ENCODE assay signal across 1 fruit fly cellular context in genomic region chr2L:15908496-15909276, dm6.
A peak's percentile ranks its signal among the peaks of the same experiment; 100 is the strongest.
TF ChIP-seq lines count a peak whose summit lies in the region.

No protein-coding gene starts in this region.

TF ChIP-seq in whole organism, embryonic, 481 proteins besides CTCF, POLR2A, EP300 and RAD21 (continued from another document and continues in another):
- TF ChIP-seq ara (GFP tag; IDR thresholded peaks at IDR 0.05; lab: Robert Waterston, UW) (no peak; the same call in 1 of the 2 replicates), al (GFP tag; IDR thresholded peaks at IDR 0.05; lab: Robert Waterston, UW) (no peak), lab (GFP tag; optimal IDR thresholded peaks at IDR 0.05; lab: Kevin White, UChicago) (peak; percentile 56), twi (tag; optimal IDR thresholded peaks at IDR 0.05; lab: Kevin White, UChicago) (peak; percentile 26), prd (optimal IDR thresholded peaks at IDR 0.05; lab: Kevin White, UChicago) (no peak), prd (GFP tag; IDR thresholded peaks at IDR 0.05; lab: Robert Waterston, UW) (peak; percentile 19; the same call in 2 of the 3 replicates), Xrp1 (GFP tag; IDR thresholded peaks at IDR 0.05; lab: Robert Waterston, UW) (peak; percentile 27; the same call in 1 of the 2 replicates), CG4730 (GFP tag; IDR thresholded peaks at IDR 0.05; lab: Robert Waterston, UW) (no peak), CG17186 (GFP tag; optimal IDR thresholded peaks at IDR 0.05; lab: Kevin White, UChicago) (no peak), CG2120 (GFP tag; optimal IDR thresholded peaks at IDR 0.05; lab: Kevin White, UChicago) (no peak), CG7745 (tag; optimal IDR thresholded peaks at IDR 0.05; lab: Kevin White, UChicago) (no peak), Oaz (GFP tag; IDR thresholded peaks at IDR 0.05; lab: Robert Waterston, UW) (no peak), Taf1 (GFP tag; IDR thresholded peaks at IDR 0.05; lab: Robert Waterston, UW) (no peak), Deaf1 (tag; optimal IDR thresholded peaks at IDR 0.05; lab: Kevin White, UChicago) (peak; percentile 71), kay (GFP tag; optimal IDR thresholded peaks at IDR 0.05; lab: Kevin White, UChicago) (no peak), exex (tag; optimal IDR thresholded peaks at IDR 0.05; lab: Kevin White, UChicago) (peak; percentile 72), Sin3A (optimal IDR thresholded peaks at IDR 0.05; lab: Kevin White, UChicago) (no peak), lmd (GFP tag; IDR thresholded peaks at IDR 0.05; lab: Robert Waterston, UW) (no peak; the same call in 1 of the 2 replicates), CG14441 (GFP tag; IDR thresholded peaks at IDR 0.05; lab: Robert Waterston, UW) (no peak), CG4282 (GFP tag; optimal IDR thresholded peaks at IDR 0.05; lab: Kevin White, UChicago) (no peak), ems (GFP tag; optimal IDR thresholded peaks at IDR 0.05; lab: Kevin White, UChicago) (no peak), grn (GFP tag; optimal IDR thresholded peaks at IDR 0.05; lab: Kevin White, UChicago) (no peak), toy (GFP tag; IDR thresholded peaks at IDR 0.05; lab: Robert Waterston, UW) (no peak), lov (optimal IDR thresholded peaks at IDR 0.05; lab: Kevin White, UChicago) (no peak), lov (GFP tag; IDR thresholded peaks at IDR 0.05; lab: Robert Waterston, UW) (0 out of 3 replicates have a peak, but pooled peaks have one; percentile 68), bcd (GFP tag; optimal IDR thresholded peaks at IDR 0.05; lab: Kevin White, UChicago) (peak; percentile 10), Dp (GFP tag; optimal IDR thresholded peaks at IDR 0.05; lab: Kevin White, UChicago) (no peak), sima (GFP tag; optimal IDR thresholded peaks at IDR 0.05; lab: Kevin White, UChicago) (no peak), eve (GFP tag; optimal IDR thresholded peaks at IDR 0.05; lab: Kevin White, UChicago) (no peak), luna (GFP tag; optimal IDR thresholded peaks at IDR 0.05; lab: Kevin White, UChicago) (no peak), tup (GFP tag; optimal IDR thresholded peaks at IDR 0.05; lab: Kevin White, UChicago) (no peak), gt (GFP tag; IDR thresholded peaks at IDR 0.05; lab: Robert Waterston, UW) (no peak), maf-S (GFP tag; optimal IDR thresholded peaks at IDR 0.05; lab: Kevin White, UChicago) (no peak), ssp (GFP tag; IDR thresholded peaks at IDR 0.05; lab: Robert Waterston, UW) (no peak), croc (GFP tag; conservative IDR thresholded peaks at IDR 0.05; lab: Robert Waterston, UW) (no peak), CG31441 (GFP tag; IDR thresholded peaks at IDR 0.05; lab: Robert Waterston, UW) (peak; percentile 85), CG1603 (tag; optimal IDR thresholded peaks at IDR 0.05; lab: Kevin White, UChicago) (no peak), Ada2b (GFP tag; IDR thresholded peaks at IDR 0.05; lab: Robert Waterston, UW) (no peak), Asciz (GFP tag; optimal IDR thresholded peaks at IDR 0.05; lab: Kevin White, UChicago) (peak; percentile 65), Dip2 (GFP tag; IDR thresholded peaks at IDR 0.05; lab: Robert Waterston, UW) (no peak), dan (GFP tag; IDR thresholded peaks at IDR 0.05; lab: Robert Waterston, UW) (no peak), Blimp-1 (GFP tag; optimal IDR thresholded peaks at IDR 0.05; lab: Kevin White, UChicago) (peak; percentile 100), Chrac-16 (GFP tag; optimal IDR thresholded peaks at IDR 0.05; lab: Kevin White, UChicago) (no peak), NfI (GFP tag; optimal IDR thresholded peaks at IDR 0.05; lab: Kevin White, UChicago) (peak; percentile 46), wek (GFP tag; optimal IDR thresholded peaks at IDR 0.05; lab: Kevin White, UChicago) (no peak), CG4820 (GFP tag; optimal IDR thresholded peaks at IDR 0.05; lab: Kevin White, UChicago) (no peak), lola (GFP tag; optimal IDR thresholded peaks at IDR 0.05; lab: Kevin White, UChicago) (peak in 1 of 3 experiments; percentile 43), fd64A (GFP tag; optimal IDR thresholded peaks at IDR 0.05; lab: Kevin White, UChicago) (no peak), Awh (GFP tag; IDR thresholded peaks at IDR 0.05; lab: Robert Waterston, UW) (no peak), onecut (GFP tag; IDR thresholded peaks at IDR 0.05; lab: Robert Waterston, UW) (peak; percentile 42), CG12236 (GFP tag; optimal IDR thresholded peaks at IDR 0.05; lab: Kevin White, UChicago) (no peak), Sox102F (GFP tag; optimal IDR thresholded peaks at IDR 0.05; lab: Kevin White, UChicago) (peak; percentile 83), Sox100B (GFP tag; optimal IDR thresholded peaks at IDR 0.05; lab: Kevin White, UChicago) (peak; percentile 65), slp2 (GFP tag; optimal IDR thresholded peaks at IDR 0.05; lab: Kevin White, UChicago) (no peak), Hmr (GFP tag; optimal IDR thresholded peaks at IDR 0.05; lab: Kevin White, UChicago) (peak; percentile 40), dati (GFP tag; IDR thresholded peaks at IDR 0.05; lab: Robert Waterston, UW) (no peak), CG9797 (GFP tag; optimal IDR thresholded peaks at IDR 0.05; lab: Kevin White, UChicago) (no peak), CG10462 (GFP tag; optimal IDR thresholded peaks at IDR 0.05; lab: Kevin White, UChicago) (no peak), hth (optimal IDR thresholded peaks at IDR 0.05; lab: Kevin White, UChicago) (no peak), CG13624 (GFP tag; optimal IDR thresholded peaks at IDR 0.05; lab: Kevin White, UChicago) (no peak), CG9932 (GFP tag; IDR thresholded peaks at IDR 0.05; lab: Robert Waterston, UW) (no peak), stwl (tag; optimal IDR thresholded peaks at IDR 0.05; lab: Kevin White, UChicago) (no peak), trh (GFP tag; optimal IDR thresholded peaks at IDR 0.05; lab: Kevin White, UChicago) (no peak), chinmo (GFP tag; IDR thresholded peaks at IDR 0.05; lab: Robert Waterston, UW; ENCODE audit: partially characterized antibody) (peak; percentile 98), lilli (GFP tag; optimal IDR thresholded peaks at IDR 0.05; lab: Kevin White, UChicago) (no peak), Dip3 (GFP tag; optimal IDR thresholded peaks at IDR 0.05; lab: Kevin White, UChicago) (no peak), wor (GFP tag; IDR thresholded peaks at IDR 0.05; lab: Robert Waterston, UW) (0 out of 2 replicates have a peak, but pooled peaks have one; percentile 11), HLH4C (GFP tag; IDR thresholded peaks at IDR 0.05; lab: Robert Waterston, UW; ENCODE audit: partially characterized antibody) (peak; percentile 36; the same call in 2 of the 3 replicates), CG11723 (GFP tag; optimal IDR thresholded peaks at IDR 0.05; lab: Kevin White, UChicago) (no peak), CG3995 (GFP tag; optimal IDR thresholded peaks at IDR 0.05; lab: Kevin White, UChicago) (no peak), zen (tag; optimal IDR thresholded peaks at IDR 0.05; lab: Kevin White, UChicago) (no peak), cas (GFP tag; IDR thresholded peaks at IDR 0.05; lab: Robert Waterston, UW) (no peak), CkIIα-i1 (GFP tag; IDR thresholded peaks at IDR 0.05; lab: Robert Waterston, UW) (no peak), gem (tag; optimal IDR thresholded peaks at IDR 0.05; lab: Kevin White, UChicago) (peak; percentile 87), dmrt99B (tag; optimal IDR thresholded peaks at IDR 0.05; lab: Kevin White, UChicago) (peak; percentile 70), crol (GFP tag; IDR thresholded peaks at IDR 0.05; lab: Robert Waterston, UW) (peak; percentile 34; the same call in 1 of the 2 replicates), CG12299 (tag; optimal IDR thresholded peaks at IDR 0.05; lab: Kevin White, UChicago) (peak; percentile 49), salm (tag; optimal IDR thresholded peaks at IDR 0.05; lab: Kevin White, UChicago) (peak; percentile 55), CG10543 (GFP tag; optimal IDR thresholded peaks at IDR 0.05; lab: Kevin White, UChicago) (peak; percentile 91), E2f2 (GFP tag; IDR thresholded peaks at IDR 0.05; lab: Robert Waterston, UW) (no peak), Camta (GFP tag; optimal IDR thresholded peaks at IDR 0.05; lab: Kevin White, UChicago) (no peak), CG13296 (GFP tag; optimal IDR thresholded peaks at IDR 0.05; lab: Kevin White, UChicago) (peak; percentile 69), CG5245 (GFP tag; optimal IDR thresholded peaks at IDR 0.05; lab: Kevin White, UChicago) (no peak), CG42726 (GFP tag; IDR thresholded peaks at IDR 0.05; lab: Robert Waterston, UW; ENCODE audit: partially characterized antibody) (no peak), CG9817 (tag; optimal IDR thresholded peaks at IDR 0.05; lab: Kevin White, UChicago) (peak; percentile 34), CG1647 (GFP tag; optimal IDR thresholded peaks at IDR 0.05; lab: Kevin White, UChicago) (no peak), CG11695 (GFP tag; IDR thresholded peaks at IDR 0.05; lab: Robert Waterston, UW) (0 out of 3 replicates have a peak, but pooled peaks have one; percentile 26), CG33557 (GFP tag; optimal IDR thresholded peaks at IDR 0.05; lab: Kevin White, UChicago) (peak; percentile 68), CG16863 (GFP tag; optimal IDR thresholded peaks at IDR 0.05; lab: Kevin White, UChicago) (no peak), Abd-B (GFP tag; optimal IDR thresholded peaks at IDR 0.05; lab: Kevin White, UChicago) (peak; percentile 12), sug (tag; optimal IDR thresholded peaks at IDR 0.05; lab: Kevin White, UChicago) (peak; percentile 93), nerfin-1 (tag; optimal IDR thresholded peaks at IDR 0.05; lab: Kevin White, UChicago) (peak; percentile 5), CG13894 (tag; optimal IDR thresholded peaks at IDR 0.05; lab: Kevin White, UChicago) (peak; percentile 87), CG6654 (GFP tag; optimal IDR thresholded peaks at IDR 0.05; lab: Kevin White, UChicago) (peak; percentile 37), Fer2 (tag; optimal IDR thresholded peaks at IDR 0.05; lab: Kevin White, UChicago) (peak; percentile 11), Dfd (GFP tag; optimal IDR thresholded peaks at IDR 0.05; lab: Kevin White, UChicago) (no peak), zfh1 (GFP tag; IDR thresholded peaks at IDR 0.05; lab: Robert Waterston, UW) (no peak), sens-2 (GFP tag; IDR thresholded peaks at IDR 0.05; lab: Robert Waterston, UW) (peak; percentile 24; the same call in 1 of the 2 replicates), Kr (GFP tag; optimal IDR thresholded peaks at IDR 0.05; lab: Kevin White, UChicago) (no peak), bowl (GFP tag; IDR thresholded peaks at IDR 0.05; lab: Robert Waterston, UW) (no peak), CG8089 (GFP tag; optimal IDR thresholded peaks at IDR 0.05; lab: Kevin White, UChicago) (no peak), ttk (GFP tag; IDR thresholded peaks at IDR 0.05; lab: Robert Waterston, UW) (peak; percentile 30; the same call in 1 of the 2 replicates), danr (GFP tag; IDR thresholded peaks at IDR 0.05; lab: Robert Waterston, UW) (no peak), CG34224 (GFP tag; IDR thresholded peaks at IDR 0.05; lab: Robert Waterston, UW; ENCODE audit: partially characterized antibody) (no peak), slbo (GFP tag; IDR thresholded peaks at IDR 0.05; lab: Robert Waterston, UW) (peak; percentile 50), nerfin-2 (GFP tag; IDR thresholded peaks at IDR 0.05; lab: Robert Waterston, UW; ENCODE audit: partially characterized antibody) (0 out of 2 replicates have a peak, but pooled peaks have one; percentile 17), CHES-1-like (GFP tag; optimal IDR thresholded peaks at IDR 0.05; lab: Kevin White, UChicago) (no peak), sqz (GFP tag; optimal IDR thresholded peaks at IDR 0.05; lab: Kevin White, UChicago) (peak; percentile 63), CG30020 (tag; optimal IDR thresholded peaks at IDR 0.05; lab: Kevin White, UChicago) (peak; percentile 24), chn (GFP tag; optimal IDR thresholded peaks at IDR 0.05; lab: Kevin White, UChicago) (no peak), ewg (GFP tag; optimal IDR thresholded peaks at IDR 0.05; lab: Kevin White, UChicago) (peak; percentile 7), CG11560 (tag; IDR thresholded peaks at IDR 0.05; lab: Robert Waterston, UW) (no peak), CG3281 (GFP tag; optimal IDR thresholded peaks at IDR 0.05; lab: Kevin White, UChicago) (no peak), CG33213 (GFP tag; optimal IDR thresholded peaks at IDR 0.05; lab: Kevin White, UChicago) (peak; percentile 4), YL-1 (GFP tag; optimal IDR thresholded peaks at IDR 0.05; lab: Kevin White, UChicago) (no peak), CG6813 (GFP tag; optimal IDR thresholded peaks at IDR 0.05; lab: Kevin White, UChicago) (peak; percentile 56), CG18764 (GFP tag; optimal IDR thresholded peaks at IDR 0.05; lab: Kevin White, UChicago) (no peak), Atf6 (GFP tag; IDR thresholded peaks at IDR 0.05; lab: Robert Waterston, UW) (no peak), fu2 (GFP tag; optimal IDR thresholded peaks at IDR 0.05; lab: Kevin White, UChicago) (no peak), Med (GFP tag; lab: Kevin White, UChicago) (peak; percentile 88), CG6689 (GFP tag; IDR thresholded peaks at IDR 0.05; lab: Robert Waterston, UW) (peak; percentile 44), MTF-1 (GFP tag; optimal IDR thresholded peaks at IDR 0.05; lab: Kevin White, UChicago; ENCODE audit: borderline replicate concordance) (no peak), CG15601 (tag; optimal IDR thresholded peaks at IDR 0.05; lab: Kevin White, UChicago) (peak; percentile 26), NK7.1 (GFP tag; optimal IDR thresholded peaks at IDR 0.05; lab: Kevin White, UChicago) (no peak), CG31224 (GFP tag; IDR thresholded peaks at IDR 0.05; lab: Robert Waterston, UW) (peak; percentile 99), CG6791 (GFP tag; IDR thresholded peaks at IDR 0.05; lab: Robert Waterston, UW; ENCODE audit: partially characterized antibody) (no peak), Atf3 (GFP tag; optimal IDR thresholded peaks at IDR 0.05; lab: Kevin White, UChicago) (no peak), CG17359 (tag; optimal IDR thresholded peaks at IDR 0.05; lab: Kevin White, UChicago) (peak; percentile 71), bsh (GFP tag; optimal IDR thresholded peaks at IDR 0.05; lab: Kevin White, UChicago) (peak in 1 of 2 experiments; percentile 78), CoRest (tag; optimal IDR thresholded peaks at IDR 0.05; lab: Kevin White, UChicago) (peak; percentile 77), CG12071 (GFP tag; optimal IDR thresholded peaks at IDR 0.05; lab: Kevin White, UChicago) (no peak), TFAM (GFP tag; optimal IDR thresholded peaks at IDR 0.05; lab: Kevin White, UChicago) (no peak), CG7372 (GFP tag; IDR thresholded peaks at IDR 0.05; lab: Robert Waterston, UW) (no peak), sens (GFP tag; lab: Kevin White, UChicago) (peak; percentile 87), CG8924 (tag; optimal IDR thresholded peaks at IDR 0.05; lab: Kevin White, UChicago) (peak; percentile 74)
